Worm (Caenorhabditis elegans) whole organism, late embryonic: ENCODE measurements around the gene osm-9.

Experiments used
- C08G9.2 ChIP-seq: sonication (generic microtip); optimal IDR thresholded peaks from 2 replicates; lab custom pipeline; 2016; ENCODE audit warnings: mild to moderate bottlenecking, missing genetic modification characterization, moderate library complexity, missing compliant biosample characterization
- C38D4.7 ChIP-seq: fragments of 200-800 bp; sonication (Bioruptor generic); optimal IDR thresholded peaks from 2 replicates; lab custom pipeline; 2018; ENCODE audit warnings: mild to moderate bottlenecking, missing genetic modification characterization, moderate library complexity, missing compliant biosample characterization
- K02D7.2 ChIP-seq: sonication (generic microtip); optimal IDR thresholded peaks from 2 replicates; lab custom pipeline; 2017; ENCODE audit warnings: mild to moderate bottlenecking, missing genetic modification characterization, missing compliant biosample characterization
- K09A11.1 ChIP-seq: sonication (generic microtip); optimal IDR thresholded peaks from 2 replicates; lab custom pipeline; 2017; ENCODE audit warnings: antibody characterized with exemption, mild to moderate bottlenecking, missing genetic modification characterization, missing compliant biosample characterization; ENCODE audit not compliant: insufficient read depth
- T23F11.4 ChIP-seq: fragments of 200-800 bp; sonication (Bioruptor generic); optimal IDR thresholded peaks from 2 replicates; lab custom pipeline; 2018; ENCODE audit warnings: mild to moderate bottlenecking, missing genetic modification characterization, missing compliant biosample characterization
- ahr-1 ChIP-seq: sonication (generic microtip); optimal IDR thresholded peaks from 2 replicates; lab custom pipeline; 2016; ENCODE audit warnings: missing genetic modification characterization, missing compliant biosample characterization
- ceh-18 ChIP-seq: sonication (generic microtip); optimal IDR thresholded peaks from 2 replicates; lab custom pipeline; 2016; ENCODE audit warnings: missing genetic modification characterization, missing compliant biosample characterization
- ceh-19 ChIP-seq: fragments of 200-800 bp; sonication (Bioruptor generic); optimal IDR thresholded peaks from 2 replicates; lab custom pipeline; 2018; ENCODE audit warnings: mild to moderate bottlenecking, missing genetic modification characterization, missing compliant biosample characterization
- ceh-2 ChIP-seq: sonication (generic microtip); optimal IDR thresholded peaks from 2 replicates; lab custom pipeline; 2016; ENCODE audit warnings: missing genotype, missing genetic modification characterization, missing compliant biosample characterization
- ceh-30 ChIP-seq: fragments of 150-350 bp; optimal IDR thresholded peaks from 2 replicates; lab custom pipeline; 2014; ENCODE audit warnings: missing biosample characterization, missing genetic modification characterization
- ceh-31 ChIP-seq: sonication (generic microtip); optimal IDR thresholded peaks from 2 replicates; lab custom pipeline; 2016; ENCODE audit warnings: missing genetic modification characterization, missing compliant biosample characterization
- ceh-48 ChIP-seq: sonication (generic microtip); optimal IDR thresholded peaks from 2 replicates; lab custom pipeline; 2016; ENCODE audit warnings: missing genetic modification characterization, inconsistent platforms, missing compliant biosample characterization
- ceh-6 ChIP-seq: fragments of 200-800 bp; sonication (Bioruptor generic); optimal IDR thresholded peaks from 2 replicates; lab custom pipeline; 2018; ENCODE audit warnings: mild to moderate bottlenecking, missing genetic modification characterization, missing compliant biosample characterization
- che-1 ChIP-seq: sonication (generic microtip); optimal IDR thresholded peaks from 2 replicates; lab custom pipeline; 2016; ENCODE audit warnings: mild to moderate bottlenecking, missing genetic modification characterization, missing compliant biosample characterization
- dmd-4 ChIP-seq: sonication (generic microtip); optimal IDR thresholded peaks from 2 replicates; lab custom pipeline; 2016; ENCODE audit warnings: borderline replicate concordance, missing genetic modification characterization, missing compliant biosample characterization
- elt-4 ChIP-seq: sonication (generic microtip); optimal IDR thresholded peaks from 2 replicates; lab custom pipeline; 2016; ENCODE audit warnings: missing genetic modification characterization, missing compliant biosample characterization
- fkh-10 ChIP-seq: fragments of 150-350 bp; optimal IDR thresholded peaks from 2 replicates; lab custom pipeline; 2014; ENCODE audit warnings: missing biosample characterization, missing genetic modification reagents, missing genetic modification characterization
- fkh-6 ChIP-seq: sonication (generic microtip); optimal IDR thresholded peaks from 2 replicates; lab custom pipeline; 2016; ENCODE audit warnings: missing genetic modification characterization, missing compliant biosample characterization
- gmeb-2 ChIP-seq: sonication (generic microtip); optimal IDR thresholded peaks from 2 replicates; lab custom pipeline; 2016; ENCODE audit warnings: missing genetic modification characterization, inconsistent platforms, missing compliant biosample characterization
- hlh-13 ChIP-seq: fragments of 200-800 bp; sonication (Bioruptor generic); optimal IDR thresholded peaks from 2 replicates; lab custom pipeline; 2018; ENCODE audit warnings: mild to moderate bottlenecking, missing genetic modification characterization, missing compliant biosample characterization
- hlh-15 ChIP-seq: sonication (generic microtip); optimal IDR thresholded peaks from 2 replicates; lab custom pipeline; 2016; ENCODE audit warnings: missing genetic modification characterization, missing compliant biosample characterization
- hlh-30 ChIP-seq: sonication (generic microtip); optimal IDR thresholded peaks from 2 replicates; lab custom pipeline; 2017; ENCODE audit warnings: antibody characterized with exemption, missing genetic modification characterization, missing compliant biosample characterization; ENCODE audit not compliant: insufficient read depth
- hlh-6 ChIP-seq: sonication (generic microtip); optimal IDR thresholded peaks from 2 replicates; lab custom pipeline; 2016; ENCODE audit warnings: missing genotype, missing genetic modification characterization, missing compliant biosample characterization
- hlh-8 ChIP-seq: sonication (generic microtip); optimal IDR thresholded peaks from 2 replicates; lab custom pipeline; 2016; ENCODE audit warnings: missing genotype, missing genetic modification characterization, missing compliant biosample characterization
- lim-6 ChIP-seq: sonication (generic microtip); optimal IDR thresholded peaks from 2 replicates; lab custom pipeline; 2016; ENCODE audit warnings: missing genetic modification characterization, missing compliant biosample characterization
- lin-11 ChIP-seq: fragments of 200-800 bp; sonication (Bioruptor generic); optimal IDR thresholded peaks from 2 replicates; lab custom pipeline; 2018; ENCODE audit warnings: mild to moderate bottlenecking, missing genetic modification characterization, missing compliant biosample characterization
- madf-2 ChIP-seq: sonication (generic microtip); optimal IDR thresholded peaks from 2 replicates; lab custom pipeline; 2017; ENCODE audit warnings: missing genetic modification characterization, missing compliant biosample characterization
- nfya-1 ChIP-seq: sonication (generic microtip); optimal IDR thresholded peaks from 2 replicates; lab custom pipeline; 2017; ENCODE audit warnings: missing genetic modification characterization, mild to moderate bottlenecking, missing compliant biosample characterization, antibody characterized with exemption, moderate library complexity
- nhr-232 ChIP-seq: sonication (generic microtip); optimal IDR thresholded peaks from 2 replicates; lab custom pipeline; 2016; ENCODE audit warnings: missing genetic modification characterization, missing compliant biosample characterization
- pag-3 ChIP-seq: sonication (generic microtip); optimal IDR thresholded peaks from 2 replicates; lab custom pipeline; 2016; ENCODE audit warnings: missing compliant biosample characterization, missing genetic modification characterization, borderline replicate concordance
- pat-9 ChIP-seq: fragments of 200-800 bp; sonication (Bioruptor generic); optimal IDR thresholded peaks from 2 replicates; lab custom pipeline; 2018; ENCODE audit warnings: mild to moderate bottlenecking, missing genetic modification characterization, moderate library complexity, missing compliant biosample characterization
- pax-1 ChIP-seq: fragments of 150-350 bp; optimal IDR thresholded peaks from 2 replicates; lab custom pipeline; 2014; ENCODE audit warnings: missing biosample characterization, missing genetic modification characterization
- pha-2 ChIP-seq: sonication (generic microtip); optimal IDR thresholded peaks from 2 replicates; lab custom pipeline; 2017; ENCODE audit warnings: mild to moderate bottlenecking, missing genetic modification characterization, missing compliant biosample characterization
- pha-4 ChIP-seq: fragments of 150-350 bp; optimal IDR thresholded peaks from 2 replicates; lab custom pipeline; 2018; ENCODE audit warnings: missing biosample characterization, missing genetic modification reagents, missing genetic modification characterization
- pqm-1 ChIP-seq: sonication (generic microtip); optimal IDR thresholded peaks from 2 replicates; lab custom pipeline; 2016; ENCODE audit warnings: missing genetic modification characterization, missing compliant biosample characterization
- pros-1 ChIP-seq: fragments of 150-350 bp; optimal IDR thresholded peaks from 2 replicates; lab custom pipeline; 2014; ENCODE audit warnings: missing biosample characterization, missing genetic modification reagents, missing genetic modification characterization
- ref-2 ChIP-seq: sonication (generic microtip); optimal IDR thresholded peaks from 2 replicates; lab custom pipeline; 2016; ENCODE audit warnings: missing genetic modification characterization, missing compliant biosample characterization
- syd-9 ChIP-seq: sonication (generic microtip); optimal IDR thresholded peaks from 2 replicates; lab custom pipeline; 2016; ENCODE audit warnings: mild to moderate bottlenecking, missing genetic modification characterization, moderate library complexity, missing compliant biosample characterization
- tbx-2 ChIP-seq: sonication (generic microtip); optimal IDR thresholded peaks from 2 replicates; lab custom pipeline; 2016; ENCODE audit warnings: missing genetic modification characterization, missing compliant biosample characterization
- ttx-3 ChIP-seq: sonication (generic microtip); optimal IDR thresholded peaks from 2 replicates; lab custom pipeline; 2016; ENCODE audit warnings: missing genetic modification reagents, missing genetic modification characterization, missing compliant biosample characterization
- unc-42 ChIP-seq: sonication (generic microtip); optimal IDR thresholded peaks from 2 replicates; lab custom pipeline; 2016; ENCODE audit warnings: missing genotype, missing genetic modification characterization, missing compliant biosample characterization
- unc-55 ChIP-seq: sonication (generic microtip); optimal IDR thresholded peaks from 2 replicates; lab custom pipeline; 2017; ENCODE audit warnings: missing biosample characterization, missing genetic modification reagents, missing genetic modification characterization
- ztf-16 ChIP-seq: sonication (generic microtip); optimal IDR thresholded peaks from 2 replicates; lab custom pipeline; 2017; ENCODE audit warnings: missing genetic modification characterization, missing compliant biosample characterization

Gene osm-9

DNA sequence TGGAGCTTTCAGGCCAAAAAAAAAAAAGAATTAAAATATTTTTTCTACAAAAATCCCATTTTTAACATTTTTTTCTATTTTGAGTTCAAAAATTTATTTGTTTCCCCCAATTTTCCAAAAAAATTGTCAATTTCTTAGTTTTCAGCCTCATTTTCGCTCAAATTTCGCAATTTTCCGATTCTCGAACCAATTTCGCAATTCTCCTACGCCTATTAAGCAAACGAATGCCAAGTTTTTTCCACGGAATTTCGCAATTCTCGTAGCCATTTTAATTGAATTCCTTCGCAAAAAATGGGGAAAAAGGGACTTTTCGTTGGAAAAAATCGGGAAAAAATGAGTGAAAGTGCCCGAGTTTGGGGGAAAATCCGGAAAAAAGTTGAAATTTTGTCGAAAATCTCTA is 36.9 kb downstream of the osm-9 start:
- TF ChIP-seq che-1 (tag; lab: Kevin White, UChicago) (no peak), ceh-31 (no peak), ttx-3 (tag; lab: Kevin White, UChicago) (no peak), hlh-8 (no peak), K02D7.2 (tag; lab: Kevin White, UChicago) (no peak), pax-1 (tag; lab: Kevin White, UChicago) (no peak), ztf-16 (no peak), pag-3 (tag; lab: Kevin White, UChicago) (no peak), ceh-2 (no peak), K09A11.1 (tag; lab: Kevin White, UChicago) (no peak), hlh-13 (GFP tag; lab: Kevin White, UChicago) (no peak), fkh-6 (tag; lab: Kevin White, UChicago) (no peak), syd-9 (no peak), pha-2 (tag; lab: Kevin White, UChicago) (no peak)

DNA sequence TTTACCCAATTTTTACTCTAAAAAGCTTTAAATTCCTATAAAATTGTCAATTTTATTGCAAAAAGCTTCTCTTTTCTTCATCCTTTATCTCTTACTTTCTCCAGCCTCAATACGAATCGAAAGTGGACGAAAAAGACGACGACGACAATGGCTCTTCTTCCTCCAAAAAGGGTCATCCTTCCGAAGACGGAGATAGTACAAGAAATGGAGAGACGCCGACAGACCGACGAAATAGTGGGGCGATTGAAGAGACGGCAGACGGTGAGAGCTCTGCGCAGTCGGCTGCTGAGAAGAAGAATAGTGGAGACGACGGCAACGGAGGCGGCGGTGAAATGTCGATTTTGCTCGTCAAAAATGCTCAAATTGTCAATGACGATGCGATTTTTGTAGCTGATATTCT is 37.9 kb downstream of the osm-9 start:
- no peak for TF ChIP-seq gmeb-2 (tag; lab: Kevin White, UChicago)
- peak; percentile 29 for TF ChIP-seq nfya-1 (tag; lab: Kevin White, UChicago)
- TF ChIP-seq unc-55 (GFP tag; lab: Kevin White, UChicago): peak; percentile 50
- TF ChIP-seq ceh-31: peak; percentile 46

DNA sequence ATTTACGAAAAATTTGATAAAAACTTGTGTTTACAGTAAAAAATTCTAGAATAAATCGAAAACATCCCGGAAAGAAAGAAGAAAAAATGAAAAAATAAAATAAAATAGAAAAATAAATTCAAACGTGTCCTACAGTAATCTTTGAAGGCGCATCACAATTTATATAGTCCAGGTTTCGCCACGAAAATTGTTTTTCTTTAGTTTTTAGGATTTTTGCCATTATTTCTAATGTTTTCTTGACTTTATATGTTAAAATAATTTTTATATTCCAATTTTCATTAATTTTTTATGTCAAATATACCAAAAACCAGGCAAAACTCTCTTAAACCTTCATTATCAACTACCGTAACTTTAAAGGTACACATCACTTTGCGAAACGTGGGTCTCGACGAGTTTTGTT is 39.6 kb downstream of the osm-9 start:
- no peak for TF ChIP-seq lim-6

DNA sequence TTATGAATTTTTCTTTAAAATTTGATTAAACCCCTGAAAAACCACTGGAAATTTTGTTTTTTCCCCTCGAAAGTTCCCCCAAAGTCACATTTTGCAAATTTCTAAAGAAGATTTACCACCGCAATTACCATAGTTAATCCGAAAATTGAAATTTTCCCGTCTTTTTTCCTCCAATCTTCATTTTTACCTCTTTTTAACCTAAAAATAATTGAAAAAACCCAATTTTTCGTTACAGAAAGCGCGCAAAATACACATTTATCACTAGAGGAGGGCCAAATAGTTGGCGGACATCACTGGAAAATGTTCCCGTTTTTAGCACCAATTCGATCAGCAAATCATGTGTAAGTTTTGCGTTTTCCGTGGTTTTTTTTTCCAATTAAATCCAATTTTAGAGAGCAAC is 40.6 kb downstream of the osm-9 start, which contains the start of gene unc-33:
Gene unc-33, plus strand, starts transcription at position 301 of the 400 bp plus-strand sequence.
- TF ChIP-seq C38D4.7 (GFP tag; lab: Kevin White, UChicago) (no peak), ceh-30 (no peak), hlh-30 (no peak), ceh-2 (no peak), ceh-19 (GFP tag; lab: Kevin White, UChicago) (no peak), ceh-48 (no peak), madf-2 (tag; lab: Kevin White, UChicago) (no peak), hlh-13 (GFP tag; lab: Kevin White, UChicago) (no peak)

DNA sequence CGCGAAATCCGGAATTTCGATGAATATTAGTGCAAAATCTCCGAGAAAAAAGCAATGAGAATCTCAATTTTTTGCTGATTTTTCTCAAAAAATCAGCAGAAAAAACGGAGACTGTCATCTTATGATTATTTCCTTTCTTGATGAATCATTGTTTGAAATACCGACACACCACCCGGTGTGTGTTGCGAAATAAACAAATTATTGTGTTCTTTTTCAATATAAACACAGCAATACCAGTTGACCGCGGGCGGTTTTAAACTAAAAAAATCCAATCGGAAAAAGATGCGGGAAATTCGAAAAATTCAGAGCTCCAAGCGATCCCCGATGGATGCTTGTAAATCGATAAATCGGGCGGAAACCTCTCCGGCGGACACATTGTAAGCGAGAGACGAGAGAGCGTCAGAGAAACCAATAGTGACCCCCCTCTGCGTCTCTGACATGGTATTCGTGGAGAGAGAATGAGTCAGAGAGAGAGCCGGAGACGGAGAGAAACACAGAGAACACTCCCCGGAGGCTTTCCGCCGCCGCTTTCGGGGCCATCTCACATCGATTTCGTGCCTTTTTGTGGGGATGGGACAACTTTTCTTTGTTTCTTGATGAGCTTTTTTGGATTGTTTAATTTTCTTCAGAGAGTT is 41.7 kb downstream of the osm-9 start:
- TF ChIP-seq pqm-1 (no peak), hlh-30 (no peak), hlh-15 (tag; lab: Kevin White, UChicago) (no peak), nfya-1 (tag; lab: Kevin White, UChicago) (peak; percentile 79), nhr-232 (tag; lab: Kevin White, UChicago) (no peak), elt-4 (tag; lab: Kevin White, UChicago) (no peak), lim-6 (no peak), unc-42 (tag; lab: Kevin White, UChicago) (peak; percentile 14), fkh-10 (GFP tag; lab: Kevin White, UChicago) (no peak), T23F11.4 (GFP tag; lab: Kevin White, UChicago) (no peak), hlh-6 (tag; lab: Kevin White, UChicago) (no peak), lin-11 (tag; lab: Kevin White, UChicago) (no peak), ttx-3 (tag; lab: Kevin White, UChicago) (no peak), dmd-4 (no peak), ref-2 (peak; percentile 33), ceh-19 (GFP tag; lab: Kevin White, UChicago) (no peak), ceh-31 (peak; percentile 71), tbx-2 (tag; lab: Kevin White, UChicago) (peak; percentile 33), ceh-48 (peak; percentile 89), pros-1 (tag; lab: Kevin White, UChicago) (no peak), pat-9 (tag; lab: Kevin White, UChicago) (no peak), C38D4.7 (GFP tag; lab: Kevin White, UChicago) (no peak), ceh-6 (GFP tag; lab: Kevin White, UChicago) (no peak), C08G9.2 (tag; lab: Kevin White, UChicago) (no peak), pag-3 (tag; lab: Kevin White, UChicago) (no peak), ceh-18 (peak; percentile 23), unc-55 (GFP tag; lab: Kevin White, UChicago) (peak; percentile 87), pha-2 (tag; lab: Kevin White, UChicago) (no peak), pha-4 (no peak), ahr-1 (tag; lab: Kevin White, UChicago) (no peak), K09A11.1 (tag; lab: Kevin White, UChicago) (no peak)
